Worm (Caenorhabditis elegans) whole organism, L3 larva: Measurements from ENCODE around the gene clec-255.

Experiments used
- nhr-67 ChIP-seq: fragments of 150-350 bp; optimal IDR thresholded peaks from 2 replicates; lab custom pipeline; 2014; ENCODE audit warnings: missing biosample characterization, missing genetic modification characterization
- unc-39 ChIP-seq: sonication (generic microtip); optimal IDR thresholded peaks from 4 replicates; lab custom pipeline; 2017; ENCODE audit warnings: missing biosample characterization, missing genetic modification characterization
- unc-62 ChIP-seq: fragments of 150-350 bp; sonication (generic microtip); optimal IDR thresholded peaks from 4 replicates; lab custom pipeline; 2014; ENCODE audit warnings: missing biosample characterization, missing genetic modification reagents, missing genetic modification characterization

ce11 chrV:18753036-18753435 is 17.5 kb downstream of the clec-255 start, which contains the start of gene F11D11.6:
- TF ChIP-seq nhr-67 (tag; lab: Kevin White, UChicago): no peak
- no peak for TF ChIP-seq unc-39
- no peak for TF ChIP-seq unc-62 (GFP tag; lab: Kevin White, UChicago)
